Fruit fly (Drosophila melanogaster) whole organism, pupa: ENCODE results near the gene Sas-6.

Experiments
- CG10348 ChIP-seq: fragments of 200-800 bp; sonication (Bioruptor generic); IDR thresholded peaks from 2 replicates; pipeline ENCODE4 v1.3.6; 2022; ENCODE audit warnings: missing biosample characterization, missing genetic modification characterization
- CG12605 ChIP-seq: fragments of 200-800 bp; sonication (Bioruptor generic); IDR thresholded peaks from 2 replicates; pipeline ENCODE4 v1.3.6; 2022; ENCODE audit warnings: missing biosample characterization, missing genetic modification characterization
- CG13204 ChIP-seq: fragments of 200-800 bp; sonication (Bioruptor generic); optimal IDR thresholded peaks from 2 replicates; lab custom pipeline; 2018; ENCODE audit warnings: missing biosample characterization, mild to moderate bottlenecking, missing genetic modification characterization, moderate library complexity
- CG14655 ChIP-seq: fragments of 200-800 bp; sonication (Bioruptor generic); optimal IDR thresholded peaks from 3 replicates; lab custom pipeline; 2017; ENCODE audit warnings: mild to moderate bottlenecking, missing biosample characterization, missing genetic modification reagents, missing genetic modification characterization
- CG4496 ChIP-seq: fragments of 200-800 bp; sonication (Bioruptor generic); IDR thresholded peaks from 3 replicates; pipeline ENCODE4 v1.3.6; 2022; ENCODE audit warnings: missing biosample characterization, missing genetic modification characterization
- CG9948 ChIP-seq: fragments of 200-800 bp; sonication (Bioruptor generic); optimal IDR thresholded peaks from 2 replicates; lab custom pipeline; 2018; ENCODE audit warnings: missing biosample characterization, mild to moderate bottlenecking, missing genetic modification characterization, moderate library complexity
- EcR ChIP-seq: fragments of 200-800 bp; sonication (Bioruptor generic); optimal IDR thresholded peaks from 3 replicates; lab custom pipeline; 2019; ENCODE audit warnings: missing biosample characterization, missing genetic modification characterization, mild to moderate bottlenecking, moderate library complexity, missing genetic modification reagents
- Ets98B ChIP-seq: fragments of 200-800 bp; sonication (Bioruptor generic); IDR thresholded peaks from 2 replicates; pipeline ENCODE4 v1.3.6; 2022; ENCODE audit warnings: missing biosample characterization, missing genetic modification characterization
- Pif1A ChIP-seq: fragments of 200-800 bp; sonication (Bioruptor generic); optimal IDR thresholded peaks from 3 replicates; lab custom pipeline; 2016; ENCODE audit warnings: missing biosample characterization, missing genetic modification characterization
- Pif1B ChIP-seq: fragments of 200-800 bp; sonication (Bioruptor generic); optimal IDR thresholded peaks from 3 replicates; lab custom pipeline; 2016; ENCODE audit warnings: missing biosample characterization, missing genetic modification characterization
- fd96Ca ChIP-seq: fragments of 200-800 bp; sonication (Bioruptor generic); IDR thresholded peaks from 3 replicates; pipeline ENCODE4 v1.3.6; 2022; ENCODE audit warnings: missing biosample characterization, missing genetic modification characterization
- gl ChIP-seq: fragments of 200-800 bp; sonication (Bioruptor generic); optimal IDR thresholded peaks from 2 replicates; lab custom pipeline; 2018; ENCODE audit warnings: missing biosample characterization, mild to moderate bottlenecking, missing genetic modification characterization
- rn ChIP-seq: fragments of 200-800 bp; sonication (Bioruptor generic); IDR thresholded peaks from 2 replicates; pipeline ENCODE4 v1.3.6; 2022; ENCODE audit warnings: missing biosample characterization, missing genetic modification characterization

- TF ChIP-seq Pif1A (GFP tag; lab: Kevin White, UChicago), result no peak
- TF ChIP-seq rn, result no peak
- TF ChIP-seq fd96Ca (GFP tag; lab: Robert Waterston, UW), result no peak
- no peak for TF ChIP-seq CG12605
- no peak for TF ChIP-seq EcR
- no peak for TF ChIP-seq CG9948 (tag; lab: Kevin White, UChicago)
- TF ChIP-seq Pif1B (GFP tag; lab: Kevin White, UChicago), result no peak
- TF ChIP-seq CG4496, result no peak
- no peak for TF ChIP-seq CG14655 (GFP tag; lab: Kevin White, UChicago)
- no peak for TF ChIP-seq CG13204 (GFP tag; lab: Kevin White, UChicago)
- TF ChIP-seq CG10348 (GFP tag; lab: Robert Waterston, UW), result no peak
- no peak for TF ChIP-seq gl (tag; lab: Kevin White, UChicago)
- no peak for TF ChIP-seq Ets98B (GFP tag; lab: Robert Waterston, UW)
These were observed 11.3 kb upstream of the Sas-6 start for dm6 chr3R:29983886-29984285.
